Worm (Caenorhabditis elegans) whole organism, midembryonic: Measurements from ENCODE around the gene C34D10.1.

Experiments used
- T22C8.4 ChIP-seq: fragments of 200-800 bp; sonication (Bioruptor generic); IDR thresholded peaks from 2 replicates; pipeline ENCODE4 v1.3.6; 2022; ENCODE audit warnings: missing genetic modification characterization, missing compliant biosample characterization
- flt-1 ChIP-seq: fragments of 200-800 bp; sonication (Bioruptor generic); IDR thresholded peaks from 2 replicates; pipeline ENCODE4 v1.3.6; 2022; ENCODE audit warnings: missing genetic modification characterization, missing compliant biosample characterization
- ref-1 ChIP-seq: fragments of 200-800 bp; sonication (Bioruptor generic); conservative IDR thresholded peaks from 2 replicates; pipeline ENCODE4 v1.3.6; 2022; ENCODE audit warnings: missing genetic modification reagents, missing genetic modification characterization, missing compliant biosample characterization
- ztf-23 ChIP-seq: fragments of 200-800 bp; sonication (Bioruptor generic); IDR thresholded peaks from 2 replicates; pipeline ENCODE4 v1.3.6; 2022; ENCODE audit warnings: missing genetic modification reagents, missing genetic modification characterization, missing compliant biosample characterization

DNA sequence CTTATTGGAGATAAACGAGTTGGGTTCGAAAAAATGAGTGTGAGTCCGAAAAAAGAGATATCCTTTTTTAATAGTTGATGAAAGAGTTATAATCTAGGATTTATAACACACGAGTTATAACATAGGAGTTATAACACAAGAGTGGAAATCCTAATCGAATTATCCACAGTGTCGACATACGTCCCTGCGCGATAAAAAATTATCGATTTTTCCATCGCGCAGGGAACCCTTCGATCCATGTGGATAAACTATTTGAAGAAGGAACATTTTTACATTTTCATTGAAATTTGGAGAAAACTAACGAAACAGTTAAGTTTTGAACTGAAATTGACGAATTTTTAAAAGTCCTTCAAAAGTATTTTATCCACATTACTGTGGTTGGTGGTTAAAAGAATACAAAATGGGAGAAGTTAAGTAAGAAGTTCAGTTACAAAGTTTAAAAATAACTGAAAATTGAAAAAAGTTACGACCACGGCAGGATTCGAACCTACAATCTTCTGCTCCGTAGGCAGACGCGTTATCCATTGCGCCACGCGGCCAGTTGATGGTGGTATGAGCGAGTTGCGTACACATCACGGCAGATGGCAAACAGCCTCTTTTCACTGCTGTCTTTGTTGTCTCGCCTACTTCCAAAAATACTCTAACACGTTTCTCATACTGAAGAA, 7.1 kb downstream of the C34D10.1 start:
- TF ChIP-seq flt-1 (GFP tag; lab: Robert Waterston, UW) (peak; percentile 80), ztf-23 (peak; percentile 75), ref-1 (GFP tag; lab: Robert Waterston, UW) (0 out of 2 replicates have a peak, but pooled peaks have one; percentile 26), T22C8.4 (GFP tag; lab: Robert Waterston, UW) (peak; percentile 100)
